Fruit fly (Drosophila melanogaster) whole organism, pupa: Measurements from ENCODE around the gene Noc1.

ENCODE experiments used
- CG10348 ChIP-seq: fragments of 200-800 bp; sonication (Bioruptor generic); IDR thresholded peaks from 2 replicates; pipeline ENCODE4 v1.3.6; 2022; ENCODE audit warnings: missing biosample characterization, missing genetic modification characterization
- CG12605 ChIP-seq: fragments of 200-800 bp; sonication (Bioruptor generic); IDR thresholded peaks from 2 replicates; pipeline ENCODE4 v1.3.6; 2022; ENCODE audit warnings: missing biosample characterization, missing genetic modification characterization
- CG13204 ChIP-seq: fragments of 200-800 bp; sonication (Bioruptor generic); optimal IDR thresholded peaks from 2 replicates; lab custom pipeline; 2018; ENCODE audit warnings: missing biosample characterization, mild to moderate bottlenecking, missing genetic modification characterization, moderate library complexity
- CG14655 ChIP-seq: fragments of 200-800 bp; sonication (Bioruptor generic); optimal IDR thresholded peaks from 3 replicates; lab custom pipeline; 2017; ENCODE audit warnings: mild to moderate bottlenecking, missing biosample characterization, missing genetic modification reagents, missing genetic modification characterization
- CG15710 ChIP-seq: fragments of 200-800 bp; sonication (Bioruptor generic); optimal IDR thresholded peaks from 2 replicates; lab custom pipeline; 2018; ENCODE audit warnings: missing biosample characterization, mild to moderate bottlenecking, missing genetic modification characterization, moderate library complexity
- CG17806 ChIP-seq: fragments of 200-800 bp; sonication (Bioruptor generic); optimal IDR thresholded peaks from 2 replicates; lab custom pipeline; 2018; ENCODE audit warnings: missing biosample characterization, mild to moderate bottlenecking, missing genetic modification characterization, moderate library complexity
- CG32121 ChIP-seq: fragments of 200-800 bp; sonication (Bioruptor generic); IDR thresholded peaks from 2 replicates; pipeline ENCODE4 v1.3.6; 2022; ENCODE audit warnings: missing biosample characterization, missing genetic modification characterization
- CG34367 ChIP-seq: fragments of 200-800 bp; sonication (Bioruptor generic); optimal IDR thresholded peaks from 2 replicates; lab custom pipeline; 2018; ENCODE audit warnings: missing biosample characterization, mild to moderate bottlenecking, missing genetic modification characterization
- CG4496 ChIP-seq: fragments of 200-800 bp; sonication (Bioruptor generic); IDR thresholded peaks from 3 replicates; pipeline ENCODE4 v1.3.6; 2022; ENCODE audit warnings: missing biosample characterization, missing genetic modification characterization
- CG8159 ChIP-seq: fragments of 200-800 bp; sonication (Bioruptor generic); optimal IDR thresholded peaks from 3 replicates; lab custom pipeline; 2018; ENCODE audit warnings: missing biosample characterization, mild to moderate bottlenecking, missing genetic modification characterization, moderate library complexity
- CG8301 ChIP-seq: fragments of 200-800 bp; sonication (Bioruptor generic); optimal IDR thresholded peaks from 2 replicates; lab custom pipeline; 2018; ENCODE audit warnings: missing biosample characterization, mild to moderate bottlenecking, missing genetic modification characterization
- CG9948 ChIP-seq: fragments of 200-800 bp; sonication (Bioruptor generic); optimal IDR thresholded peaks from 2 replicates; lab custom pipeline; 2018; ENCODE audit warnings: missing biosample characterization, mild to moderate bottlenecking, missing genetic modification characterization, moderate library complexity
- D1 ChIP-seq: fragments of 200-800 bp; sonication (Bioruptor generic); optimal IDR thresholded peaks from 2 replicates; lab custom pipeline; 2018; ENCODE audit warnings: missing biosample characterization, mild to moderate bottlenecking, missing genetic modification characterization, moderate library complexity
- EcR ChIP-seq: fragments of 200-800 bp; sonication (Bioruptor generic); optimal IDR thresholded peaks from 3 replicates; lab custom pipeline; 2019; ENCODE audit warnings: missing biosample characterization, missing genetic modification characterization, mild to moderate bottlenecking, moderate library complexity, missing genetic modification reagents
- Ets98B ChIP-seq: fragments of 200-800 bp; sonication (Bioruptor generic); IDR thresholded peaks from 2 replicates; pipeline ENCODE4 v1.3.6; 2022; ENCODE audit warnings: missing biosample characterization, missing genetic modification characterization
- Pif1A ChIP-seq: fragments of 200-800 bp; sonication (Bioruptor generic); optimal IDR thresholded peaks from 3 replicates; lab custom pipeline; 2016; ENCODE audit warnings: missing biosample characterization, missing genetic modification characterization
- Pif1B ChIP-seq: fragments of 200-800 bp; sonication (Bioruptor generic); optimal IDR thresholded peaks from 3 replicates; lab custom pipeline; 2016; ENCODE audit warnings: missing biosample characterization, missing genetic modification characterization
- Snoo ChIP-seq: fragments of 200-800 bp; sonication (Bioruptor generic); optimal IDR thresholded peaks from 3 replicates; lab custom pipeline; 2017; ENCODE audit warnings: missing biosample characterization, mild to moderate bottlenecking, missing genetic modification characterization, inconsistent platforms
- fd96Ca ChIP-seq: fragments of 200-800 bp; sonication (Bioruptor generic); IDR thresholded peaks from 3 replicates; pipeline ENCODE4 v1.3.6; 2022; ENCODE audit warnings: missing biosample characterization, missing genetic modification characterization
- gl ChIP-seq: fragments of 200-800 bp; sonication (Bioruptor generic); optimal IDR thresholded peaks from 2 replicates; lab custom pipeline; 2018; ENCODE audit warnings: missing biosample characterization, mild to moderate bottlenecking, missing genetic modification characterization
- rn ChIP-seq: fragments of 200-800 bp; sonication (Bioruptor generic); IDR thresholded peaks from 2 replicates; pipeline ENCODE4 v1.3.6; 2022; ENCODE audit warnings: missing biosample characterization, missing genetic modification characterization

Noc1 gene

dm6 chr3L:11051271-11051670, 23.3 kb upstream of the Noc1 start, which contains the start of gene CG43693:
CG43693 (minus strand) TSS chr3L:11051371.
- TF ChIP-seq CG14655 (GFP tag; lab: Kevin White, UChicago) (no peak), D1 (tag; lab: Kevin White, UChicago) (no peak), CG8159 (tag; lab: Kevin White, UChicago) (no peak), fd96Ca (GFP tag; lab: Robert Waterston, UW) (no peak), CG13204 (GFP tag; lab: Kevin White, UChicago) (no peak), rn (GFP tag; lab: Robert Waterston, UW) (no peak), CG34367 (tag; lab: Kevin White, UChicago) (no peak), Ets98B (GFP tag; lab: Robert Waterston, UW) (no peak), Pif1B (GFP tag; lab: Kevin White, UChicago) (no peak), CG32121 (no peak), Pif1A (no peak), EcR (no peak), CG17806 (tag; lab: Kevin White, UChicago) (no peak), gl (tag; lab: Kevin White, UChicago) (no peak), Snoo (tag; lab: Kevin White, UChicago) (no peak), CG8301 (tag; lab: Kevin White, UChicago) (no peak)
- TF ChIP-seq, all 21 proteins: peak for 0

dm6 chr3L:11052760-11053259, 21.8 kb upstream of the Noc1 start:
- peak; percentile 28 for TF ChIP-seq Pif1A
- TF ChIP-seq rn (GFP tag; lab: Robert Waterston, UW): no peak
- peak; percentile 58; the same call in 1 of the 2 replicates for TF ChIP-seq Ets98B (GFP tag; lab: Robert Waterston, UW)
- TF ChIP-seq CG32121: peak; percentile 62; the same call in 1 of the 2 replicates
- TF ChIP-seq Snoo (tag; lab: Kevin White, UChicago): no peak
- 0 out of 3 replicates have a peak, but pooled peaks have one; percentile 13 for TF ChIP-seq fd96Ca (GFP tag; lab: Robert Waterston, UW)
- TF ChIP-seq Pif1B (GFP tag; lab: Kevin White, UChicago): peak; percentile 15
- TF ChIP-seq CG4496 (GFP tag; lab: Robert Waterston, UW): peak; percentile 60; the same call in 2 of the 3 replicates
- no peak for TF ChIP-seq CG13204 (GFP tag; lab: Kevin White, UChicago)
- TF ChIP-seq, all 21 proteins: peak for 6

- TF ChIP-seq CG14655 (GFP tag; lab: Kevin White, UChicago) (no peak), rn (GFP tag; lab: Robert Waterston, UW) (no peak), CG9948 (tag; lab: Kevin White, UChicago) (no peak), Pif1A (no peak), CG10348 (GFP tag; lab: Robert Waterston, UW) (no peak), CG13204 (GFP tag; lab: Kevin White, UChicago) (no peak), Snoo (tag; lab: Kevin White, UChicago) (no peak), CG8159 (tag; lab: Kevin White, UChicago) (no peak), D1 (tag; lab: Kevin White, UChicago) (no peak), EcR (no peak), CG34367 (tag; lab: Kevin White, UChicago) (no peak), CG32121 (no peak), CG4496 (GFP tag; lab: Robert Waterston, UW) (no peak), gl (tag; lab: Kevin White, UChicago) (no peak), Pif1B (GFP tag; lab: Kevin White, UChicago) (no peak)
- TF ChIP-seq, all 21 proteins: peak for 0
These were observed 20.7 kb upstream of the Noc1 start, which contains the start of gene CG7888 for dm6 chr3L:11053843-11054242. CG7888 (plus strand) TSS chr3L:11054035.

- peak; percentile 0 for TF ChIP-seq gl (tag; lab: Kevin White, UChicago)
- peak; percentile 77 for TF ChIP-seq CG8301 (tag; lab: Kevin White, UChicago)
- TF ChIP-seq Pif1B (GFP tag; lab: Kevin White, UChicago): peak; percentile 69
- no peak for TF ChIP-seq EcR
- TF ChIP-seq Snoo (tag; lab: Kevin White, UChicago): peak; percentile 58
- no peak for TF ChIP-seq D1 (tag; lab: Kevin White, UChicago)
- no peak for TF ChIP-seq rn (GFP tag; lab: Robert Waterston, UW)
- peak; percentile 73 for TF ChIP-seq Ets98B (GFP tag; lab: Robert Waterston, UW)
- TF ChIP-seq CG14655 (GFP tag; lab: Kevin White, UChicago): peak; percentile 74
- TF ChIP-seq CG15710: peak; percentile 70
- peak; percentile 76 for TF ChIP-seq CG12605 (GFP tag; lab: Robert Waterston, UW)
- TF ChIP-seq CG13204 (GFP tag; lab: Kevin White, UChicago): no peak
- TF ChIP-seq CG10348 (GFP tag; lab: Robert Waterston, UW): no peak
- no peak for TF ChIP-seq fd96Ca (GFP tag; lab: Robert Waterston, UW)
- TF ChIP-seq CG9948 (tag; lab: Kevin White, UChicago): peak; percentile 72
- peak; percentile 77 for TF ChIP-seq CG8159 (tag; lab: Kevin White, UChicago)
- TF ChIP-seq Pif1A: peak; percentile 69
- TF ChIP-seq CG32121: peak; percentile 69
- TF ChIP-seq CG17806 (tag; lab: Kevin White, UChicago): peak; percentile 75
- TF ChIP-seq CG34367 (tag; lab: Kevin White, UChicago): peak; percentile 66
- TF ChIP-seq CG4496 (GFP tag; lab: Robert Waterston, UW): peak; percentile 70; the same call in 2 of the 3 replicates
These were observed 13.4 kb upstream of the Noc1 start, which contains the start of the genes CG6321 and Blos2 for dm6 chr3L:11061200-11061599. CG6321 (minus strand) TSS chr3L:11061224. Blos2 (plus strand) TSS chr3L:11061571.

- TF ChIP-seq Pif1A (no peak), CG15710 (no peak), CG8301 (tag; lab: Kevin White, UChicago) (no peak), CG32121 (no peak), CG4496 (GFP tag; lab: Robert Waterston, UW) (no peak)
These were observed 12.1 kb upstream of the Noc1 start, which contains the start of gene CG32069 for dm6 chr3L:11062441-11062840. CG32069 (minus strand) TSS chr3L:11062614.
